Fruit fly (Drosophila melanogaster): ENCODE measurements around the gene eyg.

The eyg gene

dm6 chr3L:12482917-12483316 is 15.1 kb upstream of the eyg start (continued):
- TF ChIP-seq hbn (GFP tag; IDR thresholded peaks at IDR 0.05; ENCODE audit: partially characterized antibody) (no peak), CG1602 (GFP tag; optimal IDR thresholded peaks at IDR 0.05) (peak; percentile 56), sc (optimal IDR thresholded peaks at IDR 0.05) (no peak), sc (GFP tag; optimal IDR thresholded peaks at IDR 0.05) (peak; percentile 61), CG13775 (GFP tag; optimal IDR thresholded peaks at IDR 0.05) (peak; percentile 70), mld (GFP tag; IDR thresholded peaks at IDR 0.05; ENCODE audit: partially characterized antibody) (no peak), abd-A (tag; optimal IDR thresholded peaks at IDR 0.05) (no peak), Dfd (GFP tag; optimal IDR thresholded peaks at IDR 0.05) (peak in 1 of 2 experiments; percentile 1), CG10654 (GFP tag; optimal IDR thresholded peaks at IDR 0.05) (peak; percentile 48), CG7271 (tag; optimal IDR thresholded peaks at IDR 0.05) (no peak), CG6654 (GFP tag; optimal IDR thresholded peaks at IDR 0.05) (peak; percentile 20), CG31224 (GFP tag; IDR thresholded peaks at IDR 0.05) (no peak; the same call in 1 of the 2 replicates), scrt (GFP tag; optimal IDR thresholded peaks at IDR 0.05) (peak; percentile 46), NK7.1 (GFP tag; optimal IDR thresholded peaks at IDR 0.05) (no peak), CHES-1-like (GFP tag; optimal IDR thresholded peaks at IDR 0.05) (no peak), Hey (tag; optimal IDR thresholded peaks at IDR 0.05) (no peak), sens-2 (GFP tag; IDR thresholded peaks at IDR 0.05) (peak; percentile 32; the same call in 1 of the 2 replicates), CG17359 (tag; optimal IDR thresholded peaks at IDR 0.05) (peak; percentile 79), E2f2 (GFP tag; IDR thresholded peaks at IDR 0.05) (peak; percentile 8; the same call in 1 of the 2 replicates), fd64A (GFP tag; optimal IDR thresholded peaks at IDR 0.05) (no peak), ATbp (GFP tag; optimal IDR thresholded peaks at IDR 0.05) (peak; percentile 67), Atf6 (GFP tag; IDR thresholded peaks at IDR 0.05) (peak; percentile 58; the same call in 1 of the 2 replicates), otp (GFP tag; IDR thresholded peaks at IDR 0.05) (no peak), Ptx1 (GFP tag; IDR thresholded peaks at IDR 0.05) (peak; percentile 79), Sry-β (GFP tag; optimal IDR thresholded peaks at IDR 0.05) (no peak), CG3281 (GFP tag; optimal IDR thresholded peaks at IDR 0.05) (peak; percentile 41), CG12071 (GFP tag; optimal IDR thresholded peaks at IDR 0.05) (peak; percentile 9), repo (GFP tag; optimal IDR thresholded peaks at IDR 0.05) (peak; percentile 17), CG18619 (GFP tag; optimal IDR thresholded peaks at IDR 0.05) (peak; percentile 69), YL-1 (GFP tag; optimal IDR thresholded peaks at IDR 0.05) (peak; percentile 7), sens (GFP tag) (peak; percentile 95), CG34224 (GFP tag; IDR thresholded peaks at IDR 0.05; ENCODE audit: partially characterized antibody) (no peak), Tbp (GFP tag; optimal IDR thresholded peaks at IDR 0.05) (no peak), gcm (GFP tag; optimal IDR thresholded peaks at IDR 0.05) (peak; percentile 66), sisA (GFP tag; IDR thresholded peaks at IDR 0.05) (peak; percentile 74), CG16815 (GFP tag; optimal IDR thresholded peaks at IDR 0.05) (peak; percentile 49), insv (GFP tag; optimal IDR thresholded peaks at IDR 0.05) (no peak), fd3F (GFP tag; optimal IDR thresholded peaks at IDR 0.05) (peak; percentile 63), ab (GFP tag; optimal IDR thresholded peaks at IDR 0.05) (no peak), CG8388 (GFP tag; optimal IDR thresholded peaks at IDR 0.05) (peak; percentile 69), CTCF (GFP tag; optimal IDR thresholded peaks at IDR 0.05) (no peak), ssp (GFP tag; IDR thresholded peaks at IDR 0.05) (peak; percentile 47), CG17829 (tag; optimal IDR thresholded peaks at IDR 0.05) (peak; percentile 80), Mrtf (GFP tag; IDR thresholded peaks at IDR 0.05) (no peak; the same call in 2 of the 3 replicates), CG3847 (GFP tag; IDR thresholded peaks at IDR 0.05) (peak; percentile 55), Myb (GFP tag; optimal IDR thresholded peaks at IDR 0.05) (no peak), bigmax (GFP tag; optimal IDR thresholded peaks at IDR 0.05) (no peak), Mes4 (GFP tag; optimal IDR thresholded peaks at IDR 0.05) (peak; percentile 59), CG31365 (tag; optimal IDR thresholded peaks at IDR 0.05) (no peak), tna (GFP tag; IDR thresholded peaks at IDR 0.05; ENCODE audit: partially characterized antibody) (no peak), CG8924 (tag; optimal IDR thresholded peaks at IDR 0.05) (peak; percentile 77), CG11560 (tag; IDR thresholded peaks at IDR 0.05) (no peak; the same call in 2 of the 3 replicates)
